Fruit fly (Drosophila melanogaster): ENCODE measurements around the gene CG3651.

DNA sequence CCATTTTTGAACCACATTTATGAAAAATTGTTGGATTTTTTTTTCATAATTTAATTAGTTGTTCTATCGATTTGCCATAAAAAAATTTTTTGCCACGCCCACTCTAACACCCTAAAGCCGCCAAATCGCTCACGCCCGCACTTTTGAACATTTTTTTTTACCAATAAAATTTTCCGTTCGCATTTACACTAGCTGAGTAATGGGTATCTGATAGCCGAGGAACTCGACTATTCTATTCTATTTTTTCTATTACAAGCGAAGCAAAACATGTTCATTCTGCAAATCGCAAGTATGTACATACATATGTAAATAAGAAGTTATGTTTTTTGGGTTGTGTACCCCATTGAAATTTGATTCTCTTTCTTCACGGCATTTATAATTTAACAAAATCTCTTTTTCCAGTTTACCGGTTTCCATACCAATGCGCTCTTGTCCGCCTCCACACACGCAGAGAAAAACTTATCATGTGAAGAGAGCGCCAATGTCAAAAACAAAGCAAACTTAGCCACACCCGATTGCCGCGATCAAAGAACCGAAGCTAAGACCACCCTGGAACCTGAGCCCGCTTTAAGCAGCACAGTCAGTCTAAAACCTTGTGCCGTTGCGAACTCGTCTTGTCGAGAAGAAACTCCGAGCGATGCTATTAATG lies 24.3 kb downstream of the CG3651 start:
- TF ChIP-seq foxo (GFP tag; optimal IDR thresholded peaks at IDR 0.05) (no peak), GATAd (GFP tag; optimal IDR thresholded peaks at IDR 0.05) (no peak), h (GFP tag; optimal IDR thresholded peaks at IDR 0.05) (no peak), N (GFP tag; optimal IDR thresholded peaks at IDR 0.05) (no peak), ey (GFP tag; optimal IDR thresholded peaks at IDR 0.05) (no peak), pan (optimal IDR thresholded peaks at IDR 0.05) (no peak), brk (GFP tag; optimal IDR thresholded peaks at IDR 0.05) (no peak), tai (GFP tag; optimal IDR thresholded peaks at IDR 0.05) (no peak), Abd-B (GFP tag; optimal IDR thresholded peaks at IDR 0.05) (no peak), psq (GFP tag; optimal IDR thresholded peaks at IDR 0.05) (no peak)
